Worm (Caenorhabditis elegans): ENCODE data around the gene cpl-1.
A peak's percentile ranks its signal among the peaks of the same experiment; 100 is the strongest.

The cpl-1 gene

ce11 chrV:16622754-16623261 lies 27.7 kb upstream of the cpl-1 start, which contains the start of gene Y70C5A.2 (continued):
- TF ChIP-seq aptf-2 (GFP tag; conservative IDR thresholded peaks at IDR 0.05) (no peak), mel-28 (tag; optimal IDR thresholded peaks at IDR 0.05; ENCODE audit: borderline replicate concordance) (no peak), hrde-1 (tag; optimal IDR thresholded peaks at IDR 0.05; ENCODE audit: borderline replicate concordance) (no peak), K12H6.12 (tag; optimal IDR thresholded peaks at IDR 0.05) (no peak), nhr-27 (tag; optimal IDR thresholded peaks at IDR 0.05) (no peak), sptf-2 (GFP tag; optimal IDR thresholded peaks at IDR 0.05) (no peak), rpc-1 (optimal IDR thresholded peaks at IDR 0.05) (no peak), rpc-1 (tag; optimal IDR thresholded peaks at IDR 0.05) (peak; percentile 21), K11D2.4 (GFP tag; IDR thresholded peaks at IDR 0.05) (no peak), B0336.3 (GFP tag; IDR thresholded peaks at IDR 0.05) (no peak), F22D6.2 (tag; optimal IDR thresholded peaks at IDR 0.05) (no peak), nhr-80 (tag; optimal IDR thresholded peaks at IDR 0.05) (no peak), madf-6 (GFP tag; IDR thresholded peaks at IDR 0.05) (no peak), F55B11.4 (tag; optimal IDR thresholded peaks at IDR 0.05; ENCODE audit: borderline replicate concordance, insufficient read depth) (no peak), attf-6 (GFP tag; IDR thresholded peaks at IDR 0.05) (0 out of 2 replicates have a peak, but pooled peaks have one; percentile 51), Y67H2A.10 (GFP tag; conservative IDR thresholded peaks at IDR 0.05) (no peak), attf-3 (GFP tag; conservative IDR thresholded peaks at IDR 0.05) (no peak), snpc-4 (GFP tag; optimal IDR thresholded peaks at IDR 0.05) (no peak), snpc-4 (tag; optimal IDR thresholded peaks at IDR 0.05) (no peak), pbrm-1 (GFP tag; IDR thresholded peaks at IDR 0.05) (peak; percentile 80), ztf-6 (GFP tag; IDR thresholded peaks at IDR 0.05) (no peak), aptf-3 (GFP tag; IDR thresholded peaks at IDR 0.05) (no peak), F10E7.11 (tag; optimal IDR thresholded peaks at IDR 0.05) (no peak), hlh-12 (tag; optimal IDR thresholded peaks at IDR 0.05) (no peak), hlh-26 (GFP tag; conservative IDR thresholded peaks at IDR 0.05) (no peak), cebp-2 (GFP tag; IDR thresholded peaks at IDR 0.05) (no peak), dox-1 (GFP tag; IDR thresholded peaks at IDR 0.05) (peak; percentile 10; the same call in 1 of the 2 replicates), hmg-20 (GFP tag; IDR thresholded peaks at IDR 0.05) (no peak), ekl-4 (GFP tag; IDR thresholded peaks at IDR 0.05) (no peak), snpc-1.1 (tag; optimal IDR thresholded peaks at IDR 0.05; ENCODE audit: insufficient read depth) (no peak)

ce11 chrV:16621894-16622293 lies 26.7 kb upstream of the cpl-1 start:
- peak; percentile 83 for TF ChIP-seq him-1 (tag; optimal IDR thresholded peaks at IDR 0.05)
- peak; percentile 82 for TF ChIP-seq B0261.1 (tag; optimal IDR thresholded peaks at IDR 0.05)
- TF ChIP-seq die-1 (tag; optimal IDR thresholded peaks at IDR 0.05): peak; percentile 33
- TF ChIP-seq D2030.7 (GFP tag; IDR thresholded peaks at IDR 0.05): 0 out of 2 replicates have a peak, but pooled peaks have one; percentile 30
- TF ChIP-seq attf-5 (GFP tag; optimal IDR thresholded peaks at IDR 0.05): peak; percentile 29
- TF ChIP-seq lag-1 (GFP tag; IDR thresholded peaks at IDR 0.05): 0 out of 2 replicates have a peak, but pooled peaks have one; percentile 43
- no peak for TF ChIP-seq nhr-27 (tag; optimal IDR thresholded peaks at IDR 0.05)
- TF ChIP-seq dpff-1 (tag; optimal IDR thresholded peaks at IDR 0.05): no peak
- TF ChIP-seq dox-1 (GFP tag; IDR thresholded peaks at IDR 0.05): peak; percentile 60; the same call in 1 of the 2 replicates
- peak; percentile 61 for TF ChIP-seq rpc-1 (optimal IDR thresholded peaks at IDR 0.05)
- peak; percentile 76 for TF ChIP-seq rpc-1 (tag; optimal IDR thresholded peaks at IDR 0.05)
- TF ChIP-seq tlf-1 (GFP tag; optimal IDR thresholded peaks at IDR 0.05): no peak
- TF ChIP-seq cebp-2 (GFP tag; IDR thresholded peaks at IDR 0.05): 0 out of 2 replicates have a peak, but pooled peaks have one; percentile 28
- TF ChIP-seq tbp1 (GFP tag; optimal IDR thresholded peaks at IDR 0.05): peak; percentile 93
- TF ChIP-seq hmg-1.2 (GFP tag; IDR thresholded peaks at IDR 0.05): peak; percentile 28; the same call in 1 of the 2 replicates
- no peak for TF ChIP-seq snpc-4 (GFP tag; optimal IDR thresholded peaks at IDR 0.05)
- TF ChIP-seq snpc-4 (tag; optimal IDR thresholded peaks at IDR 0.05): peak in 2 of 4 experiments; percentile 1 to 58
- no peak for TF ChIP-seq hsf-1 (GFP tag; IDR thresholded peaks at IDR 0.05)
- no peak for TF ChIP-seq rcor-1 (GFP tag; IDR thresholded peaks at IDR 0.05)
- peak; percentile 79 for TF ChIP-seq attf-6 (GFP tag; IDR thresholded peaks at IDR 0.05)
- peak; percentile 18 for TF ChIP-seq ceh-27 (GFP tag; optimal IDR thresholded peaks at IDR 0.05)
- TF ChIP-seq lin-26 (GFP tag; IDR thresholded peaks at IDR 0.05): peak; percentile 69; the same call in 1 of the 2 replicates

Measured in whole organism, young adult.